Fruit fly (Drosophila melanogaster): ENCODE data around the gene CG4229.

dm6 chr3L:16545511-16545910, 11.1 kb upstream of the CG4229 start, which contains the start of gene CG13033:
- TF ChIP-seq Hr96 (GFP tag; optimal IDR thresholded peaks at IDR 0.05), result no peak
- TF ChIP-seq Crg-1 (GFP tag; optimal IDR thresholded peaks at IDR 0.05), result no peak
- no peak for TF ChIP-seq kay (GFP tag; ENCODE audit: borderline replicate concordance)
- no peak for TF ChIP-seq CG12768 (GFP tag; optimal IDR thresholded peaks at IDR 0.05)
- no peak for TF ChIP-seq toe (GFP tag; optimal IDR thresholded peaks at IDR 0.05)
- TF ChIP-seq CG5204 (GFP tag; optimal IDR thresholded peaks at IDR 0.05), result no peak
- TF ChIP-seq CG7045 (GFP tag; optimal IDR thresholded peaks at IDR 0.05), result no peak
- TF ChIP-seq CG14711 (tag; optimal IDR thresholded peaks at IDR 0.05), result no peak
- no peak for TF ChIP-seq cnc (optimal IDR thresholded peaks at IDR 0.05)
- no peak for TF ChIP-seq CG33017 (tag; optimal IDR thresholded peaks at IDR 0.05)
- TF ChIP-seq Mnt (GFP tag; optimal IDR thresholded peaks at IDR 0.05), result no peak
- no peak for TF ChIP-seq cic (GFP tag; optimal IDR thresholded peaks at IDR 0.05)
- TF ChIP-seq tj (GFP tag; optimal IDR thresholded peaks at IDR 0.05), result no peak
- no peak for TF ChIP-seq ovo (GFP tag; optimal IDR thresholded peaks at IDR 0.05)
